Worm (Caenorhabditis elegans): ENCODE data around the gene W02B12.16.

DNA sequence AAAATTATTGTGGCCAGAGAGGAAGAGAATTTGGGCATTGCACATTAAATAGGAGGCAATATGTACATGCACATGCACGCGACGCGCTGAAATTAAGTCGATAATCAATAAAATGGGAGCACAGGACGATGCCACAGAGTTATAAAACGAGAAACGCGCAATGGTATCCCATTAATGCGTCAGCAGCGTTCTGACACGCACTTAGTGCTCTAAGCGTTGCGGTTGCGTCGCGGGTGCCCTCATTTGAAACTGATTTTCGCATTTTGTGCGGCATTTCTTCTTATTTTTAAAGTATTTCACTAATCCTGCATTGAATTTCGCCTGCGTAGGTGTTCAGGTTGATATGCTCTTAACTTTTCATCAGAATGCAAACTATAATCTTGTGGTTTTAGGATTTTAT is 23.3 kb downstream of the W02B12.16 start, which contains the start of gene rsp-1:
- TF ChIP-seq W03F9.2 (tag; optimal IDR thresholded peaks at IDR 0.05) (peak; percentile 96), dao-5 (tag; optimal IDR thresholded peaks at IDR 0.05) (peak; percentile 39)

Data from whole organism, L4/young adult.